Fruit fly (Drosophila melanogaster) whole organism, prepupa: ENCODE measurements around the gene asp.

ENCODE experiments used
- Blimp-1 ChIP-seq: fragments of 200-800 bp; sonication (Bioruptor generic); optimal IDR thresholded peaks from 3 replicates; lab custom pipeline; 2017; ENCODE audit warnings: missing biosample characterization, missing genetic modification characterization, mild to moderate bottlenecking, moderate library complexity, missing genetic modification reagents
- CG10631 ChIP-seq: fragments of 200-800 bp; sonication (Bioruptor generic); optimal IDR thresholded peaks from 2 replicates; lab custom pipeline; 2016; ENCODE audit warnings: missing biosample characterization, missing genetic modification characterization
- CG11294 ChIP-seq: fragments of 200-800 bp; sonication (Bioruptor generic); IDR thresholded peaks from 2 replicates; pipeline ENCODE4 v1.3.6; 2022; ENCODE audit warnings: missing biosample characterization, missing genetic modification characterization
- CG11762 ChIP-seq: fragments of 200-800 bp; sonication (Bioruptor generic); optimal IDR thresholded peaks from 3 replicates; lab custom pipeline; 2016; ENCODE audit warnings: missing biosample characterization, missing genetic modification characterization; ENCODE audit not compliant: insufficient read depth
- CG1621 ChIP-seq: fragments of 200-800 bp; sonication (Bioruptor generic); optimal IDR thresholded peaks from 3 replicates; lab custom pipeline; 2018; ENCODE audit warnings: missing biosample characterization, mild to moderate bottlenecking, missing genetic modification characterization
- CG16779 ChIP-seq: fragments of 200-800 bp; sonication (Bioruptor generic); optimal IDR thresholded peaks from 3 replicates; lab custom pipeline; 2017; ENCODE audit warnings: missing biosample characterization, mild to moderate bottlenecking, missing genetic modification characterization
- CG3032 ChIP-seq: fragments of 200-800 bp; optimal IDR thresholded peaks from 2 replicates; lab custom pipeline; 2019; ENCODE audit warnings: missing biosample characterization, mild to moderate bottlenecking, missing genetic modification characterization, moderate library complexity
- CG31627 ChIP-seq: fragments of 200-800 bp; sonication (Bioruptor generic); optimal IDR thresholded peaks from 3 replicates; lab custom pipeline; 2016; ENCODE audit warnings: missing biosample characterization, missing genetic modification characterization
- CG32006 ChIP-seq: fragments of 200-800 bp; sonication (Bioruptor generic); optimal IDR thresholded peaks from 3 replicates; lab custom pipeline; 2017; ENCODE audit warnings: missing biosample characterization, mild to moderate bottlenecking, missing genetic modification characterization
- CG3919 ChIP-seq: fragments of 200-800 bp; sonication (Bioruptor generic); optimal IDR thresholded peaks from 3 replicates; lab custom pipeline; 2016; ENCODE audit warnings: missing biosample characterization, missing genetic modification characterization
- CG4318 ChIP-seq: fragments of 200-800 bp; sonication (Bioruptor generic); optimal IDR thresholded peaks from 3 replicates; lab custom pipeline; 2017; ENCODE audit warnings: missing biosample characterization, mild to moderate bottlenecking, missing genetic modification characterization
- CG6163 ChIP-seq: fragments of 200-800 bp; sonication (Bioruptor generic); IDR thresholded peaks from 3 replicates; pipeline ENCODE4 v1.3.6; 2022; ENCODE audit warnings: missing biosample characterization, missing genetic modification characterization
- CG6276 ChIP-seq: fragments of 200-800 bp; sonication (Bioruptor generic); optimal IDR thresholded peaks from 2 replicates; lab custom pipeline; 2017; ENCODE audit warnings: missing biosample characterization, mild to moderate bottlenecking, missing genetic modification characterization
- CG6792 ChIP-seq: fragments of 200-800 bp; sonication (Bioruptor generic); optimal IDR thresholded peaks from 3 replicates; lab custom pipeline; 2016; ENCODE audit warnings: missing biosample characterization, missing genetic modification characterization
- CG6808 ChIP-seq: fragments of 200-800 bp; sonication (Bioruptor generic); optimal IDR thresholded peaks from 3 replicates; lab custom pipeline; 2017; ENCODE audit warnings: missing biosample characterization, missing genetic modification characterization, mild to moderate bottlenecking, moderate library complexity, missing genetic modification reagents
- CG6854 ChIP-seq: fragments of 200-800 bp; sonication (Bioruptor generic); optimal IDR thresholded peaks from 2 replicates; lab custom pipeline; 2017; ENCODE audit warnings: missing biosample characterization, mild to moderate bottlenecking, missing genetic modification characterization
- CG7368 ChIP-seq: fragments of 200-800 bp; sonication (Bioruptor generic); optimal IDR thresholded peaks from 3 replicates; lab custom pipeline; 2016; ENCODE audit warnings: missing biosample characterization, missing genetic modification characterization
- CG8119 ChIP-seq: fragments of 200-800 bp; sonication (Bioruptor generic); IDR thresholded peaks from 3 replicates; pipeline ENCODE4 v1.3.6; 2022; ENCODE audit warnings: missing biosample characterization, missing genetic modification characterization
- CG8319 ChIP-seq: fragments of 200-800 bp; sonication (Bioruptor generic); optimal IDR thresholded peaks from 3 replicates; lab custom pipeline; 2016; ENCODE audit warnings: missing biosample characterization, missing genetic modification characterization
- CG9139 ChIP-seq: fragments of 200-800 bp; sonication (Bioruptor generic); optimal IDR thresholded peaks from 3 replicates; lab custom pipeline; 2017; ENCODE audit warnings: missing biosample characterization, mild to moderate bottlenecking, missing genetic modification characterization
- Eip75B ChIP-seq: fragments of 200-800 bp; sonication (Bioruptor generic); optimal IDR thresholded peaks from 3 replicates; lab custom pipeline; 2016; ENCODE audit warnings: missing biosample characterization, missing genetic modification characterization
- Eip78C ChIP-seq: fragments of 200-800 bp; sonication (Bioruptor generic); peaks from one replicate; lab custom pipeline; 2016; ENCODE audit warnings: missing biosample characterization, missing genetic modification characterization
- Eip93F ChIP-seq: fragments of 200-800 bp; sonication (Bioruptor generic); optimal IDR thresholded peaks from 2 replicates; lab custom pipeline; 2016; ENCODE audit warnings: missing biosample characterization, mild to moderate bottlenecking, missing genetic modification characterization
- Ets21C ChIP-seq: fragments of 200-800 bp; sonication (Bioruptor generic); optimal IDR thresholded peaks from 3 replicates; lab custom pipeline; 2016; ENCODE audit warnings: missing biosample characterization, missing genetic modification characterization
- Ets96B ChIP-seq: fragments of 200-800 bp; optimal IDR thresholded peaks from 2 replicates; lab custom pipeline; 2019; ENCODE audit warnings: missing biosample characterization, mild to moderate bottlenecking, missing genetic modification characterization, moderate library complexity
- Gug ChIP-seq: fragments of 200-800 bp; sonication (Bioruptor generic); IDR thresholded peaks from 2 replicates; pipeline ENCODE4 v1.3.6; 2022; ENCODE audit warnings: missing biosample characterization, missing genetic modification characterization
- Hr38 ChIP-seq: sonication (Bioruptor generic); optimal IDR thresholded peaks from 2 replicates; lab custom pipeline; 2016; ENCODE audit warnings: missing biosample characterization, missing genetic modification characterization
- Hr39 ChIP-seq: fragments of 200-800 bp; sonication (Bioruptor generic); optimal IDR thresholded peaks from 2 replicates; lab custom pipeline; 2016; ENCODE audit warnings: missing biosample characterization, missing genetic modification characterization
- Hr4 ChIP-seq: fragments of 200-800 bp; sonication (Bioruptor generic); optimal IDR thresholded peaks from 3 replicates; lab custom pipeline; 2016; ENCODE audit warnings: missing biosample characterization, missing genetic modification characterization
- Lpt ChIP-seq: fragments of 200-800 bp; sonication (Bioruptor generic); optimal IDR thresholded peaks from 3 replicates; lab custom pipeline; 2016; ENCODE audit warnings: missing biosample characterization, missing genetic modification characterization
- Met ChIP-seq: fragments of 200-800 bp; sonication (Bioruptor generic); optimal IDR thresholded peaks from 3 replicates; lab custom pipeline; 2016; ENCODE audit warnings: missing biosample characterization, missing genetic modification characterization
- Smox ChIP-seq: fragments of 200-800 bp; sonication (Bioruptor generic); optimal IDR thresholded peaks from 3 replicates; lab custom pipeline; 2016; ENCODE audit warnings: missing biosample characterization, missing genetic modification characterization
- Sox102F ChIP-seq: fragments of 200-800 bp; sonication (Bioruptor generic); optimal IDR thresholded peaks from 2 replicates; lab custom pipeline; 2016; ENCODE audit warnings: missing biosample characterization, mild to moderate bottlenecking, missing genetic modification characterization
- Sox14 ChIP-seq: fragments of 200-800 bp; sonication (Bioruptor generic); optimal IDR thresholded peaks from 3 replicates; lab custom pipeline; 2016; ENCODE audit warnings: missing biosample characterization, missing genetic modification characterization
- Sox15 ChIP-seq: fragments of 200-800 bp; sonication (Bioruptor generic); optimal IDR thresholded peaks from 3 replicates; lab custom pipeline; 2016; ENCODE audit warnings: missing biosample characterization, missing genetic modification characterization
- achi ChIP-seq: fragments of 200-800 bp; sonication (Bioruptor generic); optimal IDR thresholded peaks from 3 replicates; lab custom pipeline; 2016; ENCODE audit warnings: missing biosample characterization, missing genetic modification characterization
- acj6 ChIP-seq: fragments of 200-800 bp; sonication (Bioruptor generic); optimal IDR thresholded peaks from 3 replicates; lab custom pipeline; 2016; ENCODE audit warnings: missing biosample characterization, missing genetic modification characterization
- dac ChIP-seq: fragments of 200-800 bp; sonication (Bioruptor generic); optimal IDR thresholded peaks from 2 replicates; lab custom pipeline; 2017; ENCODE audit warnings: missing biosample characterization, mild to moderate bottlenecking, missing genetic modification characterization
- eg ChIP-seq: fragments of 200-800 bp; sonication (Bioruptor generic); IDR thresholded peaks from 3 replicates; pipeline ENCODE4 v1.3.6; 2022; ENCODE audit warnings: missing biosample characterization, missing genetic modification characterization
- esn ChIP-seq: fragments of 200-800 bp; sonication (Bioruptor generic); optimal IDR thresholded peaks from 2 replicates; lab custom pipeline; 2016; ENCODE audit warnings: missing biosample characterization, mild to moderate bottlenecking, missing genetic modification characterization, moderate library complexity
- fd59A ChIP-seq: fragments of 200-800 bp; sonication (Bioruptor generic); optimal IDR thresholded peaks from 2 replicates; lab custom pipeline; 2017; ENCODE audit warnings: missing biosample characterization, mild to moderate bottlenecking, missing genetic modification characterization, missing genetic modification reagents
- fkh ChIP-seq: fragments of 200-800 bp; sonication (Bioruptor generic); optimal IDR thresholded peaks from 3 replicates; lab custom pipeline; 2017; ENCODE audit warnings: missing biosample characterization, mild to moderate bottlenecking, missing genetic modification characterization, moderate library complexity
- lz ChIP-seq: fragments of 200-800 bp; sonication (Bioruptor generic); optimal IDR thresholded peaks from 3 replicates; lab custom pipeline; 2016; ENCODE audit warnings: missing biosample characterization, missing genetic modification characterization
- net ChIP-seq: fragments of 200-800 bp; sonication (Bioruptor generic); optimal IDR thresholded peaks from 3 replicates; lab custom pipeline; 2016; ENCODE audit warnings: missing biosample characterization, missing genetic modification characterization
- pdm3 ChIP-seq: fragments of 200-800 bp; sonication (Bioruptor generic); optimal IDR thresholded peaks from 3 replicates; lab custom pipeline; 2016; ENCODE audit warnings: missing biosample characterization, missing genetic modification characterization
- svp ChIP-seq: fragments of 200-800 bp; sonication (Bioruptor generic); peaks from one replicate; lab custom pipeline; 2016; ENCODE audit warnings: missing biosample characterization, missing genetic modification characterization
- vri ChIP-seq: fragments of 200-800 bp; sonication (Bioruptor generic); optimal IDR thresholded peaks from 3 replicates; lab custom pipeline; 2016; ENCODE audit warnings: missing biosample characterization, mild to moderate bottlenecking, missing genetic modification characterization

asp gene

dm6 chr3R:24753561-24754027 is at the start of gene asp:
Gene asp (plus strand): TSS chr3R:24753849.
- TF ChIP-seq lz (GFP tag; lab: Kevin White, UChicago) (no peak), CG11294 (GFP tag; lab: Robert Waterston, UW) (no peak), CG6854 (no peak), CG9139 (no peak), Hr38 (no peak), svp (GFP tag; lab: Kevin White, UChicago) (peak; percentile 30), Eip93F (GFP tag; lab: Kevin White, UChicago) (no peak), CG4318 (GFP tag; lab: Kevin White, UChicago) (no peak), fkh (GFP tag; lab: Kevin White, UChicago) (no peak), Smox (peak; percentile 12), CG8119 (GFP tag; lab: Robert Waterston, UW) (no peak), CG10631 (GFP tag; lab: Kevin White, UChicago) (no peak), esn (GFP tag; lab: Kevin White, UChicago) (no peak), CG7368 (no peak), CG6808 (no peak), Ets21C (GFP tag; lab: Kevin White, UChicago) (no peak)

dm6 chr3R:24712375-24712830 is 41.2 kb upstream of the asp start, which contains the start of the genes CG13627 and CG46316:
Gene CG13627 (plus strand): TSS chr3R:24712780.
Gene CG46316 (plus strand): TSS chr3R:24712780.
- no peak for TF ChIP-seq fkh (GFP tag; lab: Kevin White, UChicago)
- peak; percentile 95 for TF ChIP-seq Blimp-1
- TF ChIP-seq CG10631 (GFP tag; lab: Kevin White, UChicago): no peak
- peak; percentile 17 for TF ChIP-seq achi (GFP tag; lab: Kevin White, UChicago)
- TF ChIP-seq Lpt (GFP tag; lab: Kevin White, UChicago): peak; percentile 3
- no peak for TF ChIP-seq CG6792 (GFP tag; lab: Kevin White, UChicago)
- TF ChIP-seq CG8319: no peak
- peak; percentile 43 for TF ChIP-seq Sox102F (GFP tag; lab: Kevin White, UChicago)
- no peak for TF ChIP-seq Ets96B (tag; lab: Kevin White, UChicago)
- no peak for TF ChIP-seq Smox
- no peak for TF ChIP-seq CG11762
- no peak for TF ChIP-seq dac
- TF ChIP-seq Eip75B (GFP tag; lab: Kevin White, UChicago): peak; percentile 17
- no peak for TF ChIP-seq fd59A (GFP tag; lab: Kevin White, UChicago)
- TF ChIP-seq svp (GFP tag; lab: Kevin White, UChicago): peak; percentile 60
- TF ChIP-seq Sox15 (GFP tag; lab: Kevin White, UChicago): no peak
- peak; percentile 9 for TF ChIP-seq CG6276 (GFP tag; lab: Kevin White, UChicago)
- no peak for TF ChIP-seq Gug
- TF ChIP-seq Ets21C (GFP tag; lab: Kevin White, UChicago): no peak
- no peak for TF ChIP-seq CG6808
- TF ChIP-seq Hr4 (GFP tag; lab: Kevin White, UChicago): no peak
- TF ChIP-seq CG8119 (GFP tag; lab: Robert Waterston, UW): peak; percentile 46; the same call in 2 of the 3 replicates
- TF ChIP-seq CG16779 (tag; lab: Kevin White, UChicago): no peak
- no peak for TF ChIP-seq pdm3
- no peak for TF ChIP-seq CG3919
- TF ChIP-seq CG6163 (GFP tag; lab: Robert Waterston, UW): no peak
- TF ChIP-seq Met (GFP tag; lab: Kevin White, UChicago): peak; percentile 10
- TF ChIP-seq eg (GFP tag; lab: Robert Waterston, UW): peak; percentile 43; the same call in 1 of the 3 replicates
- TF ChIP-seq CG1621 (tag; lab: Kevin White, UChicago): no peak
- TF ChIP-seq CG7368: no peak
- no peak for TF ChIP-seq Hr39
- TF ChIP-seq CG3032 (tag; lab: Kevin White, UChicago): no peak
- TF ChIP-seq vri (GFP tag; lab: Kevin White, UChicago): no peak
- no peak for TF ChIP-seq Sox14 (GFP tag; lab: Kevin White, UChicago)
- no peak for TF ChIP-seq CG32006 (GFP tag; lab: Kevin White, UChicago)
- TF ChIP-seq acj6 (GFP tag; lab: Kevin White, UChicago): no peak
- no peak for TF ChIP-seq net (GFP tag; lab: Kevin White, UChicago)
- no peak for TF ChIP-seq Eip93F (GFP tag; lab: Kevin White, UChicago)
- no peak for TF ChIP-seq CG31627 (GFP tag; lab: Kevin White, UChicago)
- TF ChIP-seq Eip78C (GFP tag; lab: Kevin White, UChicago): peak; percentile 72
- TF ChIP-seq, all 60 proteins: peak for 11
